Fruit fly (Drosophila melanogaster): ENCODE measurements around the gene Fkbp39.

The Fkbp39 gene

dm6 chr3R:15310695-15311094 is 22.2 kb downstream of the Fkbp39 start (continued):
- TF ChIP-seq CG30020 (tag; optimal IDR thresholded peaks at IDR 0.05), result no peak
- 0 out of 2 replicates have a peak, but pooled peaks have one; percentile 8 for TF ChIP-seq vvl (GFP tag; IDR thresholded peaks at IDR 0.05)
- TF ChIP-seq Vsx1 (GFP tag; optimal IDR thresholded peaks at IDR 0.05), result no peak
- TF ChIP-seq CG15073 (GFP tag; optimal IDR thresholded peaks at IDR 0.05), result no peak
- TF ChIP-seq CG31441 (GFP tag; IDR thresholded peaks at IDR 0.05), result no peak
- no peak for TF ChIP-seq gsb (GFP tag; IDR thresholded peaks at IDR 0.05)
- no peak for TF ChIP-seq CG12942 (GFP tag; optimal IDR thresholded peaks at IDR 0.05)
- no peak for TF ChIP-seq NfI (GFP tag; optimal IDR thresholded peaks at IDR 0.05)
- no peak for TF ChIP-seq CG17568 (GFP tag; optimal IDR thresholded peaks at IDR 0.05)
- TF ChIP-seq kay (GFP tag; optimal IDR thresholded peaks at IDR 0.05), result no peak
- no peak for TF ChIP-seq CG11093 (GFP tag; IDR thresholded peaks at IDR 0.05)
- TF ChIP-seq CG30403 (GFP tag; optimal IDR thresholded peaks at IDR 0.05), result no peak
- 0 out of 3 replicates have a peak, but pooled peaks have one; percentile 6 for TF ChIP-seq ci (GFP tag; IDR thresholded peaks at IDR 0.05)
- TF ChIP-seq dmrt11E (tag; optimal IDR thresholded peaks at IDR 0.05), result no peak
- no peak for TF ChIP-seq lmd (GFP tag; IDR thresholded peaks at IDR 0.05)

DNA sequence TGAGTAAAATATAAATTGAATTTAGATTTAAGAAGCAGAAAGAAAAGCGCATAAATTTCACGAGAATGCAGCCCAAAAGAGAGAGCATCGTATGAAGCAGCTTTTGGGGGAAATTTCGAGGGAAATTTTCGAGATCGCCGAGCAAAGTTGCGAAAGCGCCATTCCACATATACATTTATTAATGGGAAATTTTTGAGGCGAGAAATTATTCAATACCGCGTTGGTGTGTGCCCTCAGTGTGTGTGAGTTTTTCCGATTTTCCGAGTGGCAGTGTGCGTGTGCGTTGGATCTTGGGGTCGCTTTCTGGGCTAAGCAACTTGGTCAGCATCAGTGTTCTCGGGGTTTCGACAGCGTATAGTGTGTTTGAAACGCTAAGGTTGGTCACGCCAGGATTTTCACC is 23.0 kb downstream of the Fkbp39 start, which contains the start of gene Tm2:
TSS of gene Tm2 (plus strand) at position 270 of the 400 bp plus-strand sequence.
- TF ChIP-seq CG7372 (GFP tag; IDR thresholded peaks at IDR 0.05) (no peak), Fer2 (tag; optimal IDR thresholded peaks at IDR 0.05) (no peak), CG33213 (GFP tag; optimal IDR thresholded peaks at IDR 0.05) (no peak), sd (tag; optimal IDR thresholded peaks at IDR 0.05) (peak; percentile 1), CG6272 (GFP tag; IDR thresholded peaks at IDR 0.05) (no peak), lmd (GFP tag; IDR thresholded peaks at IDR 0.05) (no peak), Dad (GFP tag; optimal IDR thresholded peaks at IDR 0.05) (no peak), Med (GFP tag) (peak; percentile 70), peb (GFP tag; IDR thresholded peaks at IDR 0.05) (no peak), CG9932 (GFP tag; IDR thresholded peaks at IDR 0.05) (no peak), sens (GFP tag) (peak; percentile 82), fd64A (GFP tag; optimal IDR thresholded peaks at IDR 0.05) (no peak), CG14667 (GFP tag; IDR thresholded peaks at IDR 0.05) (no peak), CG2875 (GFP tag; optimal IDR thresholded peaks at IDR 0.05) (no peak), CG32767 (GFP tag; IDR thresholded peaks at IDR 0.05) (0 out of 2 replicates have a peak, but pooled peaks have one; percentile 15), ftz-f1 (GFP tag; optimal IDR thresholded peaks at IDR 0.05) (no peak), cg (GFP tag; optimal IDR thresholded peaks at IDR 0.05) (peak; percentile 66), dpn (GFP tag; optimal IDR thresholded peaks at IDR 0.05) (no peak), unpg (GFP tag; optimal IDR thresholded peaks at IDR 0.05) (no peak), Bdp1 (GFP tag; optimal IDR thresholded peaks at IDR 0.05) (no peak), CG9797 (GFP tag; optimal IDR thresholded peaks at IDR 0.05) (no peak), z (GFP tag; IDR thresholded peaks at IDR 0.05) (0 out of 3 replicates have a peak, but pooled peaks have one; percentile 27), CG15073 (GFP tag; optimal IDR thresholded peaks at IDR 0.05) (no peak), Chrac-16 (GFP tag; optimal IDR thresholded peaks at IDR 0.05) (no peak), jumu (GFP tag; optimal IDR thresholded peaks at IDR 0.05) (no peak), Pdp1 (GFP tag; optimal IDR thresholded peaks at IDR 0.05) (peak in 1 of 2 experiments; percentile 54)

DNA sequence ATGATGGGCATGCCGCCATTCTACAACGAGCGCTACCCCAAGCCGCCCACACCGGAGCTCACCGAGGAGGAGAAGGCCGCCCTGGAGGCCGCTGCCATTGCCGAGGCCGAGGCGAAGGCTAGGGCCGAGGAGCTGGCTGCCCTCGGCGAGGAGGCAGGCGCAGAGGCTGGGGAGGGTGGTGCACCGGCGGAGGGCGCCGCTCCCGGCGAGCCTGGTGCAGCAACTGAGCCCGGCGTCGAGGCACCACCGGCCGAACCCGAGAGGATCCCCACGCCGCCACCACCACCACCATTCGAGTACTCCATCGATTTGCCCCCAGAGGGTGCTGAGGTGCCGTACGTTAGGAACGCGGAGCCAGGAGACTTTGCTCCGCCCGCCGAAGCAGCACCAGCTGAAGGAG is 27.7 kb downstream of the Fkbp39 start:
- peak; percentile 37; the same call in 1 of the 2 replicates for TF ChIP-seq CG17328 (GFP tag; IDR thresholded peaks at IDR 0.05)
- 0 out of 3 replicates have a peak, but pooled peaks have one; percentile 9 for TF ChIP-seq dysf (GFP tag; IDR thresholded peaks at IDR 0.05)
- no peak for TF ChIP-seq Hr3 (GFP tag; optimal IDR thresholded peaks at IDR 0.05)
- TF ChIP-seq Hr78 (GFP tag; optimal IDR thresholded peaks at IDR 0.05), result no peak
- TF ChIP-seq D (optimal IDR thresholded peaks at IDR 0.05), result no peak
- no peak for TF ChIP-seq D (GFP tag; optimal IDR thresholded peaks at IDR 0.05)
- no peak for TF ChIP-seq sc (optimal IDR thresholded peaks at IDR 0.05)
- TF ChIP-seq sc (GFP tag; optimal IDR thresholded peaks at IDR 0.05), result no peak
- TF ChIP-seq CG16813 (GFP tag; IDR thresholded peaks at IDR 0.05; ENCODE audit: partially characterized antibody), result 0 out of 3 replicates have a peak, but pooled peaks have one; percentile 24
- TF ChIP-seq bbx (GFP tag; IDR thresholded peaks at IDR 0.05; ENCODE audit: partially characterized antibody), result 0 out of 2 replicates have a peak, but pooled peaks have one; percentile 6
- peak; percentile 56 for TF ChIP-seq ftz-f1 (GFP tag; optimal IDR thresholded peaks at IDR 0.05)
- TF ChIP-seq Lpt (GFP tag; optimal IDR thresholded peaks at IDR 0.05), result no peak
- 0 out of 3 replicates have a peak, but pooled peaks have one; percentile 6 for TF ChIP-seq Dbx (GFP tag; IDR thresholded peaks at IDR 0.05)

All from whole organism, embryonic.